Fruit fly (Drosophila melanogaster) whole organism, embryonic: Measurements from ENCODE around the gene Obp19c.
"Not testable (repeated sequence)": the region's sequence is repeated elsewhere in the genome, so short reads cannot be mapped to it uniquely, and the experiment has no call there.

Experiments used
- Abd-B ChIP-seq: fragments of 200-800 bp; sonication (Bioruptor generic); optimal IDR thresholded peaks from 2 replicates; lab custom pipeline; 2018; ENCODE audit warnings: missing biosample characterization, mild to moderate bottlenecking, missing genetic modification characterization, moderate library complexity
- CG30020 ChIP-seq: fragments of 200-800 bp; optimal IDR thresholded peaks from 2 replicates; lab custom pipeline; 2019; ENCODE audit warnings: missing biosample characterization, mild to moderate bottlenecking, missing genetic modification characterization, moderate library complexity
- CG34224 ChIP-seq: fragments of 200-800 bp; sonication (Bioruptor generic); IDR thresholded peaks from 3 replicates; pipeline ENCODE4 v1.3.6; 2022; ENCODE audit warnings: missing biosample characterization, missing genetic modification characterization; ENCODE audit not compliant: partially characterized antibody
- CG6689 ChIP-seq: fragments of 200-800 bp; sonication (Bioruptor generic); IDR thresholded peaks from 2 replicates; pipeline ENCODE4 v1.3.6; 2022; ENCODE audit warnings: missing biosample characterization, missing genetic modification characterization
- CTCF ChIP-seq: fragments of 200-800 bp; sonication (Bioruptor generic); optimal IDR thresholded peaks from 2 replicates; lab custom pipeline; 2017; ENCODE audit warnings: missing biosample characterization, mild to moderate bottlenecking, missing genetic modification characterization, moderate library complexity
- Dek ChIP-seq: fragments of 200-800 bp; sonication (Bioruptor generic); optimal IDR thresholded peaks from 3 replicates; lab custom pipeline; 2019; ENCODE audit warnings: missing biosample characterization, mild to moderate bottlenecking, missing genetic modification characterization, moderate library complexity
- Dip2 ChIP-seq: fragments of 200-800 bp; sonication (Bioruptor generic); IDR thresholded peaks from 2 replicates; pipeline ENCODE4 v1.3.6; 2022; ENCODE audit warnings: missing biosample characterization, missing genetic modification characterization
- Hey ChIP-seq: fragments of 200-800 bp; sonication (Bioruptor generic); optimal IDR thresholded peaks from 3 replicates; lab custom pipeline; 2018; ENCODE audit warnings: missing biosample characterization, mild to moderate bottlenecking, missing genetic modification characterization
- Jarid2 ChIP-seq: fragments of 200-800 bp; sonication (Bioruptor generic); optimal IDR thresholded peaks from 3 replicates; lab custom pipeline; 2017; ENCODE audit warnings: mild to moderate bottlenecking, missing biosample characterization, missing genetic modification reagents, missing genetic modification characterization
- pan ChIP-seq, 4 experiments: fragments of >200 bp in 3 of 4; fragments of 200-800 bp in 1 of 4; sonication (Bioruptor generic) in 1 of 4; optimal IDR thresholded peaks in 3 of 4; IDR thresholded peaks in 1 of 4; 2 replicates each; pipeline versions ENCODE4 v1.3.6 to Lab custom; 2017 to 2022; ENCODE audit warnings: missing biosample characterization in 2 of 4, missing genetic modification characterization in 2 of 4, mixed read lengths in 1 of 4
- pb ChIP-seq: fragments of 200-800 bp; sonication (Bioruptor generic); optimal IDR thresholded peaks from 3 replicates; lab custom pipeline; 2016; ENCODE audit warnings: missing biosample characterization, missing genetic modification characterization
- vvl ChIP-seq: fragments of 200-800 bp; sonication (Bioruptor generic); IDR thresholded peaks from 2 replicates; pipeline ENCODE4 v1.3.6; 2022; ENCODE audit warnings: missing biosample characterization, missing genetic modification characterization
- zf30C ChIP-seq: fragments of 200-800 bp; sonication (Bioruptor generic); optimal IDR thresholded peaks from 3 replicates; lab custom pipeline; 2018; ENCODE audit warnings: missing biosample characterization, mild to moderate bottlenecking, missing genetic modification characterization

- not testable (repeated sequence) for TF ChIP-seq Hey (tag; lab: Kevin White, UChicago); CG6689 (GFP tag; lab: Robert Waterston, UW); CTCF (GFP tag; lab: Kevin White, UChicago); pb (GFP tag; lab: Kevin White, UChicago); CG34224 (GFP tag; lab: Robert Waterston, UW); Dip2; Jarid2 (GFP tag; lab: Kevin White, UChicago); Abd-B (GFP tag; lab: Kevin White, UChicago); CG30020 (tag; lab: Kevin White, UChicago); zf30C (GFP tag; lab: Kevin White, UChicago); vvl; Dek (tag; lab: Kevin White, UChicago); pan (optimal IDR thresholded peaks at IDR 0.05; lab: Kevin White, UChicago); pan (GFP tag; optimal IDR thresholded peaks at IDR 0.05 in 1 of 2, IDR thresholded peaks at IDR 0.05 in 1 of 2)
These were observed 27.3 kb upstream of the Obp19c start, which contains the start of gene CG42578 for dm6 chrX:20446071-20446470.
